Fruit fly (Drosophila melanogaster): ENCODE data around the gene CG7631.
"Not testable (repeated sequence)": the region's sequence is repeated elsewhere in the genome, so short reads cannot be mapped to it uniquely, and the experiment has no call there.

CG7631 gene

DNA sequence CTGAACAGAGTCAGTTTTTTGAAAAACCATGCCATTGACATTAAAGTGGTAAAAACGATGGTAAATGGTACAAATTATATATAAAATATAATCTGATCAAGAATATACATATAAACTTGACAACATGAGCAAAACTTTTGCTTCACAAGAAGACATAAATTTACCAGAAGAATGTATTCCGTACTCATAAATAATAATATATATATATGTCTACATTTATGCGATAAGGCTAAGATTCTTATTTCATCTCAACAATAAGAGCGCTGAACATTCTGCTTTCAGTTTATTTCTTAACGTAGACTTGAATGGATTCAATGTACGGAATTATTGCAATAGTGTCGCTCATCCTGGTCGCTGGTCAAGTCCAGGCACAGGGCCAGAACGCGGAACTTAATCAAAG, 32.3 kb downstream of the CG7631 start, which contains the start of gene CG18477:
TSS of gene CG18477 (plus strand) at position 301 of the 400 bp plus-strand sequence.
- TF ChIP-seq Myc, Sin3A, psq (optimal IDR thresholded peaks at IDR 0.05): not testable (repeated sequence)

DNA sequence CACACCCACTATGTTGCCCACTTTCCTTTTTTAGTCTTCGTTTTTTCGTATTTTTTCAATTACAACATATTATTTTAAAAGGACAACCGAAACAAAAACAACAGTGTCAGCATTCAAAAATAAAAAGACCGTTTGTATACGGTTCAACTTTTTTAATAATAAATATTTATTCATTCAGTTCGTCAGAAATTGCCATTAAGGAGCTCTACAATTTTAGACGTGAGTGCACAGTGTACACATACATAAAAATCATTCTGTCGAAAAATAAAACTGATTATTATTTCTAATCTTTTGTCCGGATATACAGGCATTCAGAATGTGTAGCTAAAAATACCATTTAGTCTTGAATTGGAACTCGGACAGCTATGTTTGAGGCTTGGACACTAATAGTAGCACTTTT, 41.4 kb downstream of the CG7631 start, which contains the start of gene CG18478:
TSS of gene CG18478 (plus strand) at position 301 of the 400 bp plus-strand sequence.
- TF ChIP-seq ttk, psq, Myc (optimal IDR thresholded peaks at IDR 0.05): not testable (repeated sequence)

DNA sequence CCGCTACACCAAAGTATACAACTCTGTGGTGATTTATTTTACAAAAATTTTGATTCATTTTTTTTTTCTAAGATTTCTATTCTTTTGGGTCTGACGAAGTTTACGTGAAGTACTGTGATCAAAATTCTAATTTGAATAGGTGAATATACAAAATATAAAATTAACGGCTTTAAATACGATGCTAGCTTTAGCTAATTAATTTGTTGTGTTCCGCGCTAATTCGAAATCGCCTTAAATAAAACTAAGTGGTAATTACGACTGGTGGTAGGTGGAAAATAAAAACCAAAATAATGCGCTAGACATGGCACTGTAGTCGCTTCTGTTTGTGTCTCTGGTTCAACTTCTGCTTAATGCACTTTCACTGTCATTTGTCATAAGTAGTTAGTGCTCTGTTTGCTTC, 47.5 kb downstream of the CG7631 start, which contains the start of gene CG43923:
TSS of gene CG43923 (minus strand) at position 101 of the 400 bp plus-strand sequence.
- TF ChIP-seq ttk, psq, Myc (optimal IDR thresholded peaks at IDR 0.05): not testable (repeated sequence)

All from Kc167 (cell line).